Fruit fly (Drosophila melanogaster): ENCODE measurements around the gene CG45064.

CG45064 gene

DNA sequence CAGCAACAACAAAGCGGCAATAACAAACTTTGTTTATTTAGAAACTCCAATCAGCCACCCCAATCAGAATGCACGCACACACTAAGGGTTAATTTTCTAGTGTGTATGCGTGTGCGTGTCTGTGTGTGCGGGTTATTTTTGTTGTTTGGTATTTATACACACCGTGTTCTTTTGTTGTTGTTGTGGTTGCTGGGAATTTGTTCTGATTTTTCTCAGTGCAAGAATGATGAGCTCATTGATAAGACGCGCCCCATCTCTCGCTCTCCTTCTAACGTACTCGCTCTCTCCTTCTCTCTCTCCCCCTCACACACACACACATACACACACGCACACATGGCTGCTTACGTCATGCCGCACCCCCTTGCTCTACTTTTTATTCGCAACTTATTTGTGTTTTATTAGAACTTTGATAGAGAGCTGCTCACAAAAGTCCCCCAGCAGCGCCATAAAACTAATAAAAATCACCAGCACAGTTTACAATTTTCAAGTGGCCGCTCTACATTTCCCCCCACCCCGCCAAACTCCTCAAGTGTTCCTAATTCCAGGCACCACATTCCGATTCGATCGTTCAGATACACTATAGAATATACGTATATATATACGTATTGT is 42.5 kb downstream of the CG45064 start (continued):
- peak; percentile 4 for TF ChIP-seq CG5245 (GFP tag; optimal IDR thresholded peaks at IDR 0.05)
- TF ChIP-seq D19A (tag; optimal IDR thresholded peaks at IDR 0.05): no peak
- peak in 1 of 2 experiments; percentile 83 for TF ChIP-seq Trl (optimal IDR thresholded peaks at IDR 0.05)
- TF ChIP-seq Trl (GFP tag; optimal IDR thresholded peaks at IDR 0.05): peak; percentile 65
- peak; percentile 59 for TF ChIP-seq lilli (GFP tag; optimal IDR thresholded peaks at IDR 0.05)
- TF ChIP-seq Adf1 (GFP tag; IDR thresholded peaks at IDR 0.05): no peak
- TF ChIP-seq Oaz (GFP tag; IDR thresholded peaks at IDR 0.05): 0 out of 2 replicates have a peak, but pooled peaks have one; percentile 40
- peak; percentile 39 for TF ChIP-seq HHEX (GFP tag; optimal IDR thresholded peaks at IDR 0.05)
- peak; percentile 40 for TF ChIP-seq CG31365 (tag; optimal IDR thresholded peaks at IDR 0.05)
- no peak for TF ChIP-seq Camta (GFP tag; optimal IDR thresholded peaks at IDR 0.05)
- peak; percentile 45; the same call in 1 of the 2 replicates for TF ChIP-seq CG3847 (GFP tag; IDR thresholded peaks at IDR 0.05)
- no peak for TF ChIP-seq CG4424 (GFP tag; optimal IDR thresholded peaks at IDR 0.05)
- peak; percentile 36; the same call in 1 of the 2 replicates for TF ChIP-seq CG11247 (GFP tag; IDR thresholded peaks at IDR 0.05)
- peak; percentile 17 for TF ChIP-seq fd3F (GFP tag; optimal IDR thresholded peaks at IDR 0.05)
- TF ChIP-seq CG6272 (GFP tag; IDR thresholded peaks at IDR 0.05): no peak
- TF ChIP-seq luna (GFP tag; optimal IDR thresholded peaks at IDR 0.05): no peak
- peak; percentile 45 for TF ChIP-seq YL-1 (GFP tag; optimal IDR thresholded peaks at IDR 0.05)
- 0 out of 4 replicates have a peak, but pooled peaks have one; percentile 68 for TF ChIP-seq chinmo (GFP tag; IDR thresholded peaks at IDR 0.05; ENCODE audit: partially characterized antibody)
- TF ChIP-seq Lhr (GFP tag; optimal IDR thresholded peaks at IDR 0.05): no peak
- TF ChIP-seq D (optimal IDR thresholded peaks at IDR 0.05): no peak
- peak; percentile 31 for TF ChIP-seq D (GFP tag; optimal IDR thresholded peaks at IDR 0.05)
- TF ChIP-seq CTCF (GFP tag; optimal IDR thresholded peaks at IDR 0.05): no peak
- TF ChIP-seq chn (GFP tag; optimal IDR thresholded peaks at IDR 0.05): no peak
- peak; percentile 29 for TF ChIP-seq p53 (GFP tag; optimal IDR thresholded peaks at IDR 0.05)
- peak; percentile 37; the same call in 1 of the 2 replicates for TF ChIP-seq Ada2b (GFP tag; IDR thresholded peaks at IDR 0.05)
- TF ChIP-seq CG17802 (tag; optimal IDR thresholded peaks at IDR 0.05): no peak
- TF ChIP-seq Dp (GFP tag; optimal IDR thresholded peaks at IDR 0.05): no peak
- TF ChIP-seq Sin3A (optimal IDR thresholded peaks at IDR 0.05): no peak
- TF ChIP-seq cato (GFP tag; optimal IDR thresholded peaks at IDR 0.05; ENCODE audit: borderline replicate concordance): no peak
- peak; percentile 32 for TF ChIP-seq CG9817 (tag; optimal IDR thresholded peaks at IDR 0.05)
- TF ChIP-seq CG7745 (tag; optimal IDR thresholded peaks at IDR 0.05): no peak
- no peak for TF ChIP-seq ewg (GFP tag; optimal IDR thresholded peaks at IDR 0.05)
- no peak for TF ChIP-seq CG12942 (GFP tag; optimal IDR thresholded peaks at IDR 0.05)
- TF ChIP-seq CG8290 (GFP tag; optimal IDR thresholded peaks at IDR 0.05): no peak
- TF ChIP-seq CG8290 (tag; optimal IDR thresholded peaks at IDR 0.05): peak in 1 of 2 experiments; percentile 76
- TF ChIP-seq Asciz (GFP tag; optimal IDR thresholded peaks at IDR 0.05): no peak
- TF ChIP-seq Hr39 (optimal IDR thresholded peaks at IDR 0.05): no peak
- peak; percentile 71 for TF ChIP-seq CG18599 (GFP tag; optimal IDR thresholded peaks at IDR 0.05)
- TF ChIP-seq tio (GFP tag; optimal IDR thresholded peaks at IDR 0.05): no peak
- TF ChIP-seq Chrac-16 (GFP tag; optimal IDR thresholded peaks at IDR 0.05): no peak
- TF ChIP-seq danr (GFP tag; IDR thresholded peaks at IDR 0.05): no peak
- TF ChIP-seq CG13894 (tag; optimal IDR thresholded peaks at IDR 0.05): peak; percentile 91
- 0 out of 2 replicates have a peak, but pooled peaks have one; percentile 7 for TF ChIP-seq Nf-YA (GFP tag; IDR thresholded peaks at IDR 0.05)
- TF ChIP-seq Hmr (GFP tag; optimal IDR thresholded peaks at IDR 0.05): peak; percentile 65
- no peak for TF ChIP-seq CG2202 (tag; optimal IDR thresholded peaks at IDR 0.05)
- TF ChIP-seq jing (GFP tag; optimal IDR thresholded peaks at IDR 0.05): no peak
- TF ChIP-seq Pdp1 (GFP tag; optimal IDR thresholded peaks at IDR 0.05): peak in 1 of 2 experiments; percentile 92
- peak; percentile 7 for TF ChIP-seq CG6813 (GFP tag; optimal IDR thresholded peaks at IDR 0.05)
- peak; percentile 28 for TF ChIP-seq Dip3 (GFP tag; optimal IDR thresholded peaks at IDR 0.05)
- no peak for TF ChIP-seq lov (optimal IDR thresholded peaks at IDR 0.05)
- 0 out of 3 replicates have a peak, but pooled peaks have one; percentile 22 for TF ChIP-seq lov (GFP tag; IDR thresholded peaks at IDR 0.05)
- TF ChIP-seq da (GFP tag; optimal IDR thresholded peaks at IDR 0.05): peak; percentile 15
